Worm (Caenorhabditis elegans) whole organism, L4/young adult: ENCODE results near the gene C25G4.7.

ENCODE experiments used
- dao-5 ChIP-seq: sonication (generic microtip); optimal IDR thresholded peaks from 2 replicates; lab custom pipeline; 2016; ENCODE audit warnings: missing genotype, missing genetic modification characterization, moderate library complexity, missing compliant biosample characterization
- him-1 ChIP-seq: sonication (generic microtip); optimal IDR thresholded peaks from 2 replicates; lab custom pipeline; 2016; ENCODE audit warnings: missing genotype, missing genetic modification reagents, missing genetic modification characterization, missing compliant biosample characterization

DNA sequence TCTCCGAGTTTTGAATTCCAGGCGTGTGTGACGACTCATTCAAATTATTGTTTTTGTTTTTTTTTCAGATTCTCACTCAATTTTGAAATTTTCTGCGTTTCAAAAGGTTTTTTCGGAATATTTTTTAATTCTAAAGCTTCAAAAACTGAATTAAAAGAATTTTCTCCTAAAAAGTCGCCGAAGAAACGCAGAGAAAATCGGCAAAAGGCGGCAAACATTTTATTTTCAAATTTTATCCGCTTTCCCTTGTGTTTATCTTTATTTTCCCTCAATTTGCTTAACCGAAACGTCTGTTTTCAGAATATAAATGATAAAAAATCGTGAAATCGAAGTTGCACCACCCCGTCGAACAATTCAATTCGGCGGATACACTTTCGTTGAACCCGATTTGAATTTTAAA is 33.8 kb downstream of the C25G4.7 start, which contains the start of gene him-6:
- no peak for TF ChIP-seq him-1 (tag; lab: Kevin White, UChicago)
- no peak for TF ChIP-seq dao-5 (tag; lab: Kevin White, UChicago)
